Fruit fly (Drosophila melanogaster): Measurements from ENCODE around the gene repo.

Gene repo

DNA sequence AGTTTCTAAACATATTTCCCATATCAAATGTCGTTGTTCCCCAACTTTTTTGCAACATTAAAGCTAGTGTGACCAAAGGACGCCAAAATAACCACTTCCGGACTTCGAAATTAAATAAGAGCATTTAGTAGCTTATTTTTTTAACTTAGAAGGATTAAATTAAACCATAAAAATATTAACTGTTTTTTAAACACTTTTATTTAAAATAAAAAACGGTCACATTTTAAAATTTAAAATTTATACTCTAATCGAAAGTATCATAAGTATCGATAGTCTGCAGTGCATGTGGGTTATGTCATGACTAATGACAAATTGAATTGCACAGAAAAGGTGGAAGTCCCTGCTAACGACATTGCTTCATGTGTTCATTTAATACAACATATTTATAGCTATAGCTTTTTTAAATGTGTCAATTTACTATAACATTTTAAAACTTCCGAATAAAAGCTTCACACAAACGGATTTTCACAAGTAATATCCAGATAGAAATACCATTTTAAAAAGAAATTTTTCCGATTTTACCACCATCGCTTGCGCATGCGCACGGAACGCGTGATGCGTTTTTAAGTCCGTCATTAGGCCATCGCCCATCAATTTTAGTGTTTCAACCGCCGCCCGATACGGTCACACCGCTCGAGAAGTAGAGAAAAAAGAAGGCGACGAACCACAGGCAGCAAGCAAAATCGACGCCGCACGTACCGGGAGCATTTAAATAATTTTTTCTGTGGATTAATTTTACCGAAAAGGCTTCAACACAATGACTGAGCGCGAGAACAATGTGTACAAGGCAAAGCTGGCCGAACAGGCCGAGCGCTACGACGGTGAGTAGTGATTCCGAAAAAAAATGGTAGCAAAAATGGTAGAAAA is 6.3 kb downstream of the repo start, which contains the start of the genes CG7156 and 14-3-3epsilon (continued):
- TF ChIP-seq klu (GFP tag; IDR thresholded peaks at IDR 0.05) = no peak
- peak; percentile 12 for TF ChIP-seq stwl (tag; optimal IDR thresholded peaks at IDR 0.05)
- TF ChIP-seq jigr1 (GFP tag; IDR thresholded peaks at IDR 0.05) = no peak; the same call in 2 of the 3 replicates
- peak; percentile 43 for TF ChIP-seq CG18262 (tag; optimal IDR thresholded peaks at IDR 0.05)
- no peak for TF ChIP-seq CG6272 (GFP tag; IDR thresholded peaks at IDR 0.05)
- peak; percentile 71 for TF ChIP-seq CG15601 (tag; optimal IDR thresholded peaks at IDR 0.05)
- peak; percentile 40 for TF ChIP-seq CG4617 (GFP tag; optimal IDR thresholded peaks at IDR 0.05; ENCODE audit: borderline replicate concordance)
- TF ChIP-seq run (tag; optimal IDR thresholded peaks at IDR 0.05) = no peak
- TF ChIP-seq grau (tag; optimal IDR thresholded peaks at IDR 0.05) = peak; percentile 45
- TF ChIP-seq CG4404 (GFP tag; IDR thresholded peaks at IDR 0.05) = no peak
- peak in 1 of 2 experiments; percentile 4 for TF ChIP-seq crp (GFP tag; optimal IDR thresholded peaks at IDR 0.05)
- no peak for TF ChIP-seq Elba2 (GFP tag; optimal IDR thresholded peaks at IDR 0.05)
- no peak for TF ChIP-seq ac (GFP tag; optimal IDR thresholded peaks at IDR 0.05)
- TF ChIP-seq CG34224 (GFP tag; IDR thresholded peaks at IDR 0.05; ENCODE audit: partially characterized antibody) = peak; percentile 18; the same call in 1 of the 3 replicates
- TF ChIP-seq CG10431 (GFP tag; optimal IDR thresholded peaks at IDR 0.05) = no peak
- 0 out of 2 replicates have a peak, but pooled peaks have one; percentile 24 for TF ChIP-seq H2.0 (GFP tag; IDR thresholded peaks at IDR 0.05)
- peak; percentile 77 for TF ChIP-seq chm (GFP tag; IDR thresholded peaks at IDR 0.05)
- 0 out of 3 replicates have a peak, but pooled peaks have one; percentile 22 for TF ChIP-seq Opbp (GFP tag; IDR thresholded peaks at IDR 0.05; ENCODE audit: partially characterized antibody)
- TF ChIP-seq tgo (GFP tag; IDR thresholded peaks at IDR 0.05) = peak; percentile 22; the same call in 1 of the 3 replicates
- TF ChIP-seq tap (tag; optimal IDR thresholded peaks at IDR 0.05) = peak; percentile 16
- TF ChIP-seq Sox102F (GFP tag; optimal IDR thresholded peaks at IDR 0.05) = no peak
- TF ChIP-seq CG10321 (GFP tag; IDR thresholded peaks at IDR 0.05) = no peak
- peak; percentile 11 for TF ChIP-seq zfh2 (GFP tag; optimal IDR thresholded peaks at IDR 0.05)
- TF ChIP-seq CHES-1-like (GFP tag; optimal IDR thresholded peaks at IDR 0.05) = peak; percentile 32
- peak; percentile 96 for TF ChIP-seq CG9797 (GFP tag; optimal IDR thresholded peaks at IDR 0.05)
- TF ChIP-seq nom (GFP tag; optimal IDR thresholded peaks at IDR 0.05) = peak; percentile 41
- no peak for TF ChIP-seq dan (GFP tag; IDR thresholded peaks at IDR 0.05)
- peak; percentile 28 for TF ChIP-seq salm (tag; optimal IDR thresholded peaks at IDR 0.05)
- TF ChIP-seq Xrp1 (GFP tag; IDR thresholded peaks at IDR 0.05) = peak; percentile 60
- TF ChIP-seq CG12104 (GFP tag; optimal IDR thresholded peaks at IDR 0.05) = peak; percentile 36
- peak; percentile 50 for TF ChIP-seq CG30020 (tag; optimal IDR thresholded peaks at IDR 0.05)
- TF ChIP-seq CG34376 (GFP tag; optimal IDR thresholded peaks at IDR 0.05) = no peak
- no peak for TF ChIP-seq chinmo (GFP tag; IDR thresholded peaks at IDR 0.05; ENCODE audit: partially characterized antibody)
- TF ChIP-seq CG1603 (tag; optimal IDR thresholded peaks at IDR 0.05) = peak; percentile 18
- TF ChIP-seq CG12744 (GFP tag; optimal IDR thresholded peaks at IDR 0.05) = no peak
- peak; percentile 49 for TF ChIP-seq CG8388 (GFP tag; optimal IDR thresholded peaks at IDR 0.05)
- TF ChIP-seq shn (GFP tag; optimal IDR thresholded peaks at IDR 0.05) = no peak
- no peak for TF ChIP-seq gt (GFP tag; IDR thresholded peaks at IDR 0.05)
- TF ChIP-seq z (GFP tag; IDR thresholded peaks at IDR 0.05) = no peak
- no peak for TF ChIP-seq Hr78 (GFP tag; optimal IDR thresholded peaks at IDR 0.05)
- TF ChIP-seq CG8765 (GFP tag; IDR thresholded peaks at IDR 0.05) = no peak
- peak; percentile 57 for TF ChIP-seq CG7271 (tag; optimal IDR thresholded peaks at IDR 0.05)
- no peak for TF ChIP-seq da (GFP tag; optimal IDR thresholded peaks at IDR 0.05)
- TF ChIP-seq CG6791 (GFP tag; IDR thresholded peaks at IDR 0.05; ENCODE audit: partially characterized antibody) = peak; percentile 52; the same call in 2 of the 3 replicates
- TF ChIP-seq disco-r (GFP tag; optimal IDR thresholded peaks at IDR 0.05) = no peak
- peak; percentile 100 for TF ChIP-seq ewg (GFP tag; optimal IDR thresholded peaks at IDR 0.05)
- TF ChIP-seq tna (GFP tag; IDR thresholded peaks at IDR 0.05; ENCODE audit: partially characterized antibody) = no peak
- TF ChIP-seq CG6765 (GFP tag; optimal IDR thresholded peaks at IDR 0.05) = no peak
